Fruit fly (Drosophila melanogaster) whole organism, adult: ENCODE results near the gene Ntf-2r.

ENCODE experiments used
- CG11617 ChIP-seq: fragments of 200-800 bp; sonication (Bioruptor generic); optimal IDR thresholded peaks from 2 replicates; lab custom pipeline; 2017; ENCODE audit warnings: mild to moderate bottlenecking, missing biosample characterization, missing genetic modification reagents, missing genetic modification characterization
- CG12768 ChIP-seq: fragments of 200-800 bp; sonication (Bioruptor generic); optimal IDR thresholded peaks from 2 replicates; lab custom pipeline; 2017; ENCODE audit warnings: missing biosample characterization, missing genetic modification characterization, mild to moderate bottlenecking, moderate library complexity, missing genetic modification reagents
- CG14711 ChIP-seq: fragments of 200-800 bp; sonication (Bioruptor generic); optimal IDR thresholded peaks from 2 replicates; lab custom pipeline; 2018; ENCODE audit warnings: missing biosample characterization, mild to moderate bottlenecking, missing genetic modification characterization, moderate library complexity
- CG1620 ChIP-seq: fragments of 200-800 bp; sonication (Bioruptor generic); optimal IDR thresholded peaks from 2 replicates; lab custom pipeline; 2016; ENCODE audit warnings: missing biosample characterization, missing genetic modification characterization
- CG33017 ChIP-seq: fragments of 200-800 bp; sonication (Bioruptor generic); optimal IDR thresholded peaks from 2 replicates; lab custom pipeline; 2018; ENCODE audit warnings: missing biosample characterization, mild to moderate bottlenecking, missing genetic modification characterization, moderate library complexity
- CG5204 ChIP-seq: fragments of 200-800 bp; sonication (Bioruptor generic); optimal IDR thresholded peaks from 2 replicates; lab custom pipeline; 2016; ENCODE audit warnings: missing biosample characterization, missing genetic modification characterization
- CG7045 ChIP-seq: fragments of 200-800 bp; sonication (Bioruptor generic); optimal IDR thresholded peaks from 2 replicates; lab custom pipeline; 2017; ENCODE audit warnings: missing biosample characterization, mild to moderate bottlenecking, missing genetic modification characterization
- CG7101 ChIP-seq: fragments of 200-800 bp; sonication (Bioruptor generic); optimal IDR thresholded peaks from 2 replicates; lab custom pipeline; 2018; ENCODE audit warnings: missing biosample characterization, mild to moderate bottlenecking, missing genetic modification characterization, moderate library complexity
- Clk ChIP-seq: fragments of 200-800 bp; sonication (Bioruptor generic); optimal IDR thresholded peaks from 2 replicates; lab custom pipeline; 2017; ENCODE audit warnings: missing biosample characterization, missing genetic modification characterization
- Crg-1 ChIP-seq: fragments of 200-800 bp; sonication (Bioruptor generic); optimal IDR thresholded peaks from 2 replicates; lab custom pipeline; 2016; ENCODE audit warnings: missing biosample characterization, missing genetic modification characterization
- Hr96 ChIP-seq: fragments of 200-800 bp; sonication (Bioruptor generic); optimal IDR thresholded peaks from 2 replicates; lab custom pipeline; 2016; ENCODE audit warnings: missing biosample characterization, missing genetic modification characterization
- Mnt ChIP-seq: fragments of 200-800 bp; sonication (Bioruptor generic); optimal IDR thresholded peaks from 2 replicates; lab custom pipeline; 2016; ENCODE audit warnings: missing biosample characterization, mild to moderate bottlenecking, missing genetic modification characterization
- bab1 ChIP-seq: fragments of 200-800 bp; sonication (Bioruptor generic); optimal IDR thresholded peaks from 3 replicates; lab custom pipeline; 2019; ENCODE audit warnings: missing biosample characterization, mild to moderate bottlenecking, missing genetic modification characterization, moderate library complexity
- cic ChIP-seq: fragments of 200-800 bp; sonication (Bioruptor generic); optimal IDR thresholded peaks from 2 replicates; lab custom pipeline; 2017; ENCODE audit warnings: missing biosample characterization, mild to moderate bottlenecking, missing genetic modification characterization, moderate library complexity
- cnc ChIP-seq, 2 experiments: fragments of >200 bp; optimal IDR thresholded peaks; 2 replicates each; lab custom pipeline; 2017
- kay ChIP-seq: fragments of 200-800 bp; sonication (Bioruptor generic); peaks from one replicate; lab custom pipeline; 2016; ENCODE audit warnings: missing biosample characterization, missing genetic modification characterization, borderline replicate concordance
- ovo ChIP-seq: fragments of 200-800 bp; sonication (Bioruptor generic); optimal IDR thresholded peaks from 2 replicates; lab custom pipeline; 2016; ENCODE audit warnings: missing biosample characterization, missing genetic modification characterization
- pad ChIP-seq: fragments of 200-800 bp; sonication (Bioruptor generic); optimal IDR thresholded peaks from 3 replicates; lab custom pipeline; 2017; ENCODE audit warnings: missing biosample characterization, missing genetic modification characterization, mild to moderate bottlenecking, moderate library complexity, missing genetic modification reagents
- tj ChIP-seq: fragments of 200-800 bp; sonication (Bioruptor generic); optimal IDR thresholded peaks from 3 replicates; lab custom pipeline; 2017; ENCODE audit warnings: missing biosample characterization, mild to moderate bottlenecking, missing genetic modification characterization, moderate library complexity
- toe ChIP-seq: fragments of 200-800 bp; sonication (Bioruptor generic); optimal IDR thresholded peaks from 2 replicates; lab custom pipeline; 2016; ENCODE audit warnings: missing biosample characterization, missing genetic modification characterization

Ntf-2r gene

dm6 chr2L:18486828-18487227 is 32.4 kb downstream of the Ntf-2r start:
- no peak for TF ChIP-seq CG7101
- TF ChIP-seq CG11617 (GFP tag; lab: Kevin White, UChicago) = no peak
- no peak for TF ChIP-seq CG12768 (GFP tag; lab: Kevin White, UChicago)
- no peak for TF ChIP-seq ovo (GFP tag; lab: Kevin White, UChicago)
- no peak for TF ChIP-seq Clk (GFP tag; lab: Kevin White, UChicago)
- TF ChIP-seq pad = no peak
- TF ChIP-seq bab1 (GFP tag; lab: Kevin White, UChicago) = no peak
- no peak for TF ChIP-seq Crg-1
- TF ChIP-seq Mnt (GFP tag; lab: Kevin White, UChicago) = no peak
- TF ChIP-seq CG1620 = no peak
- TF ChIP-seq toe (GFP tag; lab: Kevin White, UChicago) = no peak
- no peak for TF ChIP-seq CG14711 (tag; lab: Kevin White, UChicago)
- no peak for TF ChIP-seq CG7045 (GFP tag; lab: Kevin White, UChicago)
- TF ChIP-seq CG5204 (GFP tag; lab: Kevin White, UChicago) = no peak
- no peak for TF ChIP-seq CG33017 (tag; lab: Kevin White, UChicago)
- no peak for TF ChIP-seq Hr96 (GFP tag; lab: Kevin White, UChicago)
- no peak for TF ChIP-seq cnc (optimal IDR thresholded peaks at IDR 0.05; lab: Kevin White, UChicago)
- TF ChIP-seq tj (GFP tag; lab: Kevin White, UChicago) = no peak
- no peak for TF ChIP-seq cic
- TF ChIP-seq kay (GFP tag; lab: Kevin White, UChicago) = no peak

- TF ChIP-seq CG11617 (GFP tag; lab: Kevin White, UChicago) = no peak
- no peak for TF ChIP-seq CG14711 (tag; lab: Kevin White, UChicago)
- TF ChIP-seq Hr96 (GFP tag; lab: Kevin White, UChicago) = no peak
Observed at dm6 chr2L:18493122-18493521, 38.7 kb downstream of the Ntf-2r start.

dm6 chr2L:18496834-18497233 is 42.4 kb downstream of the Ntf-2r start:
- TF ChIP-seq toe (GFP tag; lab: Kevin White, UChicago) = no peak

DNA sequence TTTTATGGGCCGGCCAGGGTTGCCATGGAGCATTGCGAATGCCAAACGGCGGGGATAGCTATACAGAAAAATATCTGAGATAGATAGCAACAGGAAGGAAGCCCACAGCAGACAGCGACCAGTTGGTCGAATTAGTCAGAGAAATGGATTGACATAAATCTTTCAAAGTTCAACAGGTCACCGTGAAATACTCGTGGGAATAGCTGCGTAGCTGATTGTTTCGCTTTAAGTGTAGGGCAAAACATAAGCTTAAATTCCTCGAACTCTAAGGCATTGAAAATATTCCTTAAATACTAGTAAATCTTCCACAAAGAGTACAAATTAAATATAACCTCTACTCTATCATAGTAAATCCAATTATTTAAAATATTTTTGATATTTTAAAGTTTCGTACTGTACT is 45.5 kb downstream of the Ntf-2r start:
- TF ChIP-seq CG12768 (GFP tag; lab: Kevin White, UChicago) (no peak), kay (GFP tag; lab: Kevin White, UChicago) (no peak), Clk (GFP tag; lab: Kevin White, UChicago) (no peak), Hr96 (GFP tag; lab: Kevin White, UChicago) (no peak), CG11617 (GFP tag; lab: Kevin White, UChicago) (no peak), cnc (optimal IDR thresholded peaks at IDR 0.05; lab: Kevin White, UChicago) (no peak)

DNA sequence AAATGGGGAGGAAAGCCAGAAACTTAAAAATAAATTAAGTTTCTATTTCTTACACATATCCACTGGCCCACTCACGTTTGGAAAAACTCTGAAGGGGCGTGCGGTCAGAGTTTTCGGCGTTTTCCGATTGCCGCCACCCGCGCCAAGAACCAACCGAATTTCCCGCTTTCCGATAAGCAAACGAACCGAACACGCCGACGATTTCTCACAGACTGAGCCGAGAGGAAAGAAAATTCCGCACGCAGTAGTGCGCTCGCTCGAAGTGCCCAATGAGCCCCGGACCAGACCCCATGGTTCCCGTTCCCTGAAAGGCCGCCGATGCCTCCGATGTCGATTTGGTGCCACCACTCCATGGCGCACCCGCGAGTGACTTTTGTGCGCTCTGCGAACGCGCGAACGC is 49.3 kb downstream of the Ntf-2r start, which contains the start of gene kon:
Gene kon, minus strand, starts transcription at position 219 of the 400 bp plus-strand sequence.
- TF ChIP-seq cic (no peak), pad (no peak), ovo (GFP tag; lab: Kevin White, UChicago) (no peak), Mnt (GFP tag; lab: Kevin White, UChicago) (no peak), CG7045 (GFP tag; lab: Kevin White, UChicago) (no peak), CG12768 (GFP tag; lab: Kevin White, UChicago) (no peak), CG5204 (GFP tag; lab: Kevin White, UChicago) (no peak), CG7101 (no peak), Crg-1 (no peak)

- TF ChIP-seq ovo (GFP tag; lab: Kevin White, UChicago) (no peak), Crg-1 (no peak), CG7101 (no peak), CG12768 (GFP tag; lab: Kevin White, UChicago) (no peak), tj (GFP tag; lab: Kevin White, UChicago) (no peak), cnc (optimal IDR thresholded peaks at IDR 0.05; lab: Kevin White, UChicago) (no peak), CG14711 (tag; lab: Kevin White, UChicago) (no peak), CG1620 (no peak), pad (no peak), kay (GFP tag; lab: Kevin White, UChicago) (no peak), bab1 (GFP tag; lab: Kevin White, UChicago) (no peak), Clk (GFP tag; lab: Kevin White, UChicago) (no peak), CG5204 (GFP tag; lab: Kevin White, UChicago) (no peak), CG33017 (tag; lab: Kevin White, UChicago) (no peak), toe (GFP tag; lab: Kevin White, UChicago) (no peak), Mnt (GFP tag; lab: Kevin White, UChicago) (no peak)
Observed at dm6 chr2L:18504881-18505280, 50.4 kb downstream of the Ntf-2r start.
